Fruit fly (Drosophila melanogaster): Measurements from ENCODE around the gene Idh.

Gene Idh

dm6 chr3L:8340264-8341095, 20.2 kb downstream of the Idh start, which contains the start of the genes Prim1 and CG7083 (continued):
- TF ChIP-seq so (GFP tag; IDR thresholded peaks at IDR 0.05) (no peak), kah (GFP tag; optimal IDR thresholded peaks at IDR 0.05) (no peak), abd-A (tag; optimal IDR thresholded peaks at IDR 0.05) (no peak), CG1602 (GFP tag; optimal IDR thresholded peaks at IDR 0.05) (peak; percentile 7), hth (optimal IDR thresholded peaks at IDR 0.05) (no peak), sens-2 (GFP tag; IDR thresholded peaks at IDR 0.05) (0 out of 2 replicates have a peak, but pooled peaks have one; percentile 20), CG6813 (GFP tag; optimal IDR thresholded peaks at IDR 0.05) (peak; percentile 26), eve (GFP tag; optimal IDR thresholded peaks at IDR 0.05) (no peak), danr (GFP tag; IDR thresholded peaks at IDR 0.05) (no peak), ftz-f1 (GFP tag; optimal IDR thresholded peaks at IDR 0.05) (peak; percentile 0), CG2875 (GFP tag; optimal IDR thresholded peaks at IDR 0.05) (no peak), pan (optimal IDR thresholded peaks at IDR 0.05) (no peak), pan (GFP tag; optimal IDR thresholded peaks at IDR 0.05 in 1 of 2, IDR thresholded peaks at IDR 0.05 in 1 of 2) (peak in 1 of 2 experiments; percentile 64), B-H2 (GFP tag; optimal IDR thresholded peaks at IDR 0.05) (peak; percentile 55), Ravus (GFP tag; IDR thresholded peaks at IDR 0.05) (no peak), Ssrp (tag; optimal IDR thresholded peaks at IDR 0.05) (peak; percentile 14), GATAe (GFP tag; conservative IDR thresholded peaks at IDR 0.05) (no peak; the same call in 1 of the 2 replicates), Eip74EF (GFP tag; optimal IDR thresholded peaks at IDR 0.05) (no peak), CG14710 (tag; optimal IDR thresholded peaks at IDR 0.05) (peak; percentile 78), CG5953 (GFP tag; IDR thresholded peaks at IDR 0.05) (no peak), pum (GFP tag; optimal IDR thresholded peaks at IDR 0.05) (peak; percentile 62), al (GFP tag; IDR thresholded peaks at IDR 0.05) (0 out of 2 replicates have a peak, but pooled peaks have one; percentile 35), Atf3 (GFP tag; optimal IDR thresholded peaks at IDR 0.05) (peak; percentile 1), CG12942 (GFP tag; optimal IDR thresholded peaks at IDR 0.05) (peak; percentile 40), tin (GFP tag; optimal IDR thresholded peaks at IDR 0.05) (peak; percentile 65), CG30431 (GFP tag; optimal IDR thresholded peaks at IDR 0.05) (peak; percentile 23), CG4617 (GFP tag; optimal IDR thresholded peaks at IDR 0.05; ENCODE audit: borderline replicate concordance) (peak; percentile 84), Stat92E (GFP tag; optimal IDR thresholded peaks at IDR 0.05) (no peak), CG1647 (GFP tag; optimal IDR thresholded peaks at IDR 0.05) (peak; percentile 25), Doc2 (GFP tag; IDR thresholded peaks at IDR 0.05) (no peak), CG12104 (GFP tag; optimal IDR thresholded peaks at IDR 0.05) (peak; percentile 3), chn (GFP tag; optimal IDR thresholded peaks at IDR 0.05) (peak; percentile 81), CG31388 (GFP tag; optimal IDR thresholded peaks at IDR 0.05) (peak; percentile 7), CG2120 (GFP tag; optimal IDR thresholded peaks at IDR 0.05) (peak; percentile 78), run (tag; optimal IDR thresholded peaks at IDR 0.05) (no peak), NC2α (GFP tag; optimal IDR thresholded peaks at IDR 0.05) (no peak), Med (GFP tag) (peak; percentile 94), esg (GFP tag; conservative IDR thresholded peaks at IDR 0.05) (no peak), nau (GFP tag; optimal IDR thresholded peaks at IDR 0.05) (no peak), pho (GFP tag; optimal IDR thresholded peaks at IDR 0.05) (peak; percentile 71), seq (GFP tag; IDR thresholded peaks at IDR 0.05) (0 out of 2 replicates have a peak, but pooled peaks have one; percentile 27), CG7786 (GFP tag; optimal IDR thresholded peaks at IDR 0.05) (peak; percentile 57), Doc3 (GFP tag; IDR thresholded peaks at IDR 0.05; ENCODE audit: partially characterized antibody) (peak; percentile 34; the same call in 1 of the 3 replicates), CG6175 (GFP tag; IDR thresholded peaks at IDR 0.05) (no peak), CG17359 (tag; optimal IDR thresholded peaks at IDR 0.05) (peak; percentile 26), ase (GFP tag; IDR thresholded peaks at IDR 0.05) (no peak), CG15696 (tag; optimal IDR thresholded peaks at IDR 0.05) (peak; percentile 49), pros (GFP tag; optimal IDR thresholded peaks at IDR 0.05) (no peak), wek (GFP tag; optimal IDR thresholded peaks at IDR 0.05) (peak; percentile 44)

Data from whole organism, embryonic.